Worm (Caenorhabditis elegans) whole organism, L2 larva: ENCODE results near the gene clec-243.
"Not testable (repeated sequence)": the region's sequence is repeated elsewhere in the genome, so short reads cannot be mapped to it uniquely, and the experiment has no call there.

Experiments
- R02D3.7 ChIP-seq: fragments of 150-350 bp; optimal IDR thresholded peaks from 2 replicates; lab custom pipeline; 2014; ENCODE audit warnings: missing biosample characterization, missing genetic modification characterization
- alr-1 ChIP-seq: fragments of 150-350 bp; optimal IDR thresholded peaks from 2 replicates; lab custom pipeline; 2014; ENCODE audit warnings: missing biosample characterization, missing genetic modification characterization
- ama-1 ChIP-seq: fragments of 150-350 bp; optimal IDR thresholded peaks from 2 replicates; lab custom pipeline; 2018; ENCODE audit warnings: inconsistent platforms
- blmp-1 ChIP-seq: sonication (generic microtip); optimal IDR thresholded peaks from 2 replicates; lab custom pipeline; 2017; ENCODE audit warnings: missing genetic modification characterization, mild to moderate bottlenecking, missing compliant biosample characterization, antibody characterized with exemption, moderate library complexity; ENCODE audit not compliant: insufficient read depth
- ceh-16 ChIP-seq: fragments of 150-350 bp; optimal IDR thresholded peaks from 2 replicates; lab custom pipeline; 2014; ENCODE audit warnings: missing biosample characterization, missing genetic modification characterization
- dmd-4 ChIP-seq: sonication (generic microtip); optimal IDR thresholded peaks from 2 replicates; lab custom pipeline; 2017; ENCODE audit warnings: missing biosample characterization, missing genetic modification characterization
- egl-27 ChIP-seq: sonication (generic microtip); optimal IDR thresholded peaks from 3 replicates; lab custom pipeline; 2017; ENCODE audit warnings: missing biosample characterization, missing genetic modification reagents, missing genetic modification characterization
- elt-1 ChIP-seq: fragments of 150-350 bp; optimal IDR thresholded peaks from 2 replicates; lab custom pipeline; 2014; ENCODE audit warnings: missing biosample characterization, missing genetic modification characterization
- elt-3 ChIP-seq: sonication (generic microtip); optimal IDR thresholded peaks from 2 replicates; lab custom pipeline; 2017; ENCODE audit warnings: missing biosample characterization, missing genetic modification characterization
- fos-1 ChIP-seq: fragments of 150-350 bp; optimal IDR thresholded peaks from 2 replicates; lab custom pipeline; 2014; ENCODE audit warnings: missing biosample characterization, missing genetic modification characterization
- gmeb-1 ChIP-seq: fragments of 150-350 bp; optimal IDR thresholded peaks from 2 replicates; lab custom pipeline; 2014; ENCODE audit warnings: missing biosample characterization, missing genetic modification characterization
- lin-11 ChIP-seq: fragments of 150-350 bp; sonication (generic microtip); optimal IDR thresholded peaks from 2 replicates; lab custom pipeline; 2014; ENCODE audit warnings: missing biosample characterization, missing genetic modification characterization, inconsistent platforms, mixed read lengths
- lin-39 ChIP-seq: fragments of 150-350 bp; optimal IDR thresholded peaks from 2 replicates; lab custom pipeline; 2014; ENCODE audit warnings: missing biosample characterization, missing genetic modification reagents, missing genetic modification characterization
- lsy-2 ChIP-seq, 2 experiments: fragments of 150-350 bp in 1 of 2; sonication (generic microtip) in 1 of 2; optimal IDR thresholded peaks; 2 replicates each; lab custom pipeline; 2014 to 2017; ENCODE audit warnings: missing biosample characterization in 2 of 2, missing genetic modification characterization in 2 of 2
- mbf-1 ChIP-seq: sonication (generic microtip); optimal IDR thresholded peaks from 2 replicates; lab custom pipeline; 2017; ENCODE audit warnings: missing biosample characterization, missing genetic modification characterization
- nhr-11 ChIP-seq: fragments of 150-350 bp; optimal IDR thresholded peaks from 2 replicates; lab custom pipeline; 2014; ENCODE audit warnings: missing biosample characterization, missing genetic modification characterization
- nhr-12 ChIP-seq: fragments of 150-350 bp; optimal IDR thresholded peaks from 2 replicates; lab custom pipeline; 2014; ENCODE audit warnings: missing biosample characterization, missing genetic modification characterization
- nhr-21 ChIP-seq: fragments of 150-350 bp; optimal IDR thresholded peaks from 2 replicates; lab custom pipeline; 2014; ENCODE audit warnings: missing biosample characterization, missing genetic modification characterization
- nhr-23 ChIP-seq: fragments of 150-350 bp; optimal IDR thresholded peaks from 2 replicates; lab custom pipeline; 2014; ENCODE audit warnings: missing biosample characterization, missing genetic modification reagents, missing genetic modification characterization
- nhr-237 ChIP-seq: fragments of 150-350 bp; optimal IDR thresholded peaks from 2 replicates; lab custom pipeline; 2014; ENCODE audit warnings: missing biosample characterization, missing genetic modification characterization
- nhr-6 ChIP-seq: fragments of 150-350 bp; optimal IDR thresholded peaks from 2 replicates; lab custom pipeline; 2014; ENCODE audit warnings: missing biosample characterization, missing genetic modification characterization
- nhr-77 ChIP-seq: fragments of 150-350 bp; optimal IDR thresholded peaks from 2 replicates; lab custom pipeline; 2014; ENCODE audit warnings: missing biosample characterization, missing genetic modification characterization
- peb-1 ChIP-seq: fragments of 150-350 bp; optimal IDR thresholded peaks from 2 replicates; lab custom pipeline; 2014; ENCODE audit warnings: missing biosample characterization, missing genetic modification characterization
- sem-4 ChIP-seq: fragments of 150-350 bp; optimal IDR thresholded peaks from 2 replicates; lab custom pipeline; 2014; ENCODE audit warnings: missing biosample characterization, missing genetic modification reagents, missing genetic modification characterization
- skn-1 ChIP-seq: sonication (generic microtip); optimal IDR thresholded peaks from 2 replicates; lab custom pipeline; 2017; ENCODE audit warnings: missing biosample characterization, missing genetic modification characterization
- sma-3 ChIP-seq: sonication (generic microtip); optimal IDR thresholded peaks from 2 replicates; lab custom pipeline; 2016; ENCODE audit warnings: missing genetic modification reagents, missing genetic modification characterization, missing compliant biosample characterization
- sma-9 ChIP-seq, 2 experiments: fragments of 150-350 bp in 1 of 2; sonication (generic microtip) in 1 of 2; optimal IDR thresholded peaks; 2 replicates each; lab custom pipeline; 2014 to 2016; ENCODE audit warnings: missing genetic modification characterization in 2 of 2, mild to moderate bottlenecking in 1 of 2, missing biosample characterization in 1 of 2, missing compliant biosample characterization in 1 of 2, missing genetic modification reagents in 1 of 2, moderate library complexity in 1 of 2
- unc-39 ChIP-seq: fragments of 150-350 bp; optimal IDR thresholded peaks from 2 replicates; lab custom pipeline; 2014; ENCODE audit warnings: missing biosample characterization, missing genetic modification characterization
- unc-55 ChIP-seq: fragments of 150-350 bp; sonication (generic microtip); optimal IDR thresholded peaks from 3 replicates; lab custom pipeline; 2014; ENCODE audit warnings: missing biosample characterization, missing genetic modification reagents, missing genetic modification characterization
- zag-1 ChIP-seq: fragments of 150-350 bp; optimal IDR thresholded peaks from 2 replicates; lab custom pipeline; 2014; ENCODE audit warnings: missing biosample characterization, missing genetic modification characterization
- ztf-1 ChIP-seq: fragments of 200-800 bp; sonication (Bioruptor generic); conservative IDR thresholded peaks from 2 replicates; pipeline ENCODE4 v1.3.6; 2022; ENCODE audit warnings: missing genetic modification characterization, missing compliant biosample characterization
- ztf-11 ChIP-seq: sonication (generic microtip); optimal IDR thresholded peaks from 2 replicates; lab custom pipeline; 2017; ENCODE audit warnings: missing biosample characterization, missing genetic modification characterization
- ztf-4 ChIP-seq: fragments of 150-350 bp; optimal IDR thresholded peaks from 2 replicates; lab custom pipeline; 2014; ENCODE audit warnings: missing biosample characterization, missing genetic modification characterization

clec-243 gene

ce11 chrV:17272112-17272511, 23.3 kb upstream of the clec-243 start:
- TF ChIP-seq nhr-237 (tag; lab: Kevin White, UChicago) (no peak), fos-1 (no peak), ama-1 (no peak), blmp-1 (tag; lab: Kevin White, UChicago) (no peak), nhr-11 (tag; lab: Kevin White, UChicago) (no peak), lsy-2 (tag; optimal IDR thresholded peaks at IDR 0.05; lab: Kevin White, UChicago) (no peak), elt-1 (tag; lab: Kevin White, UChicago) (no peak), R02D3.7 (tag; lab: Kevin White, UChicago) (no peak), nhr-77 (tag; lab: Kevin White, UChicago) (no peak), mbf-1 (tag; lab: Kevin White, UChicago) (no peak), nhr-12 (no peak), sma-3 (no peak), unc-55 (GFP tag; lab: Kevin White, UChicago) (no peak), peb-1 (tag; lab: Kevin White, UChicago) (no peak), nhr-6 (tag; lab: Kevin White, UChicago) (no peak), elt-3 (tag; lab: Kevin White, UChicago) (no peak), lin-39 (tag; lab: Kevin White, UChicago) (no peak), lin-11 (no peak), ztf-4 (tag; lab: Kevin White, UChicago) (no peak)
- TF ChIP-seq, all 48 proteins: peak for 0

ce11 chrV:17264855-17265254, 16.0 kb upstream of the clec-243 start, which contains the start of gene K10G4.3:
K10G4.3 (minus strand) TSS chrV:17264955.
- TF ChIP-seq nhr-237, ceh-16, skn-1 (tag; lab: Kevin White, UChicago): not testable (repeated sequence)

DNA sequence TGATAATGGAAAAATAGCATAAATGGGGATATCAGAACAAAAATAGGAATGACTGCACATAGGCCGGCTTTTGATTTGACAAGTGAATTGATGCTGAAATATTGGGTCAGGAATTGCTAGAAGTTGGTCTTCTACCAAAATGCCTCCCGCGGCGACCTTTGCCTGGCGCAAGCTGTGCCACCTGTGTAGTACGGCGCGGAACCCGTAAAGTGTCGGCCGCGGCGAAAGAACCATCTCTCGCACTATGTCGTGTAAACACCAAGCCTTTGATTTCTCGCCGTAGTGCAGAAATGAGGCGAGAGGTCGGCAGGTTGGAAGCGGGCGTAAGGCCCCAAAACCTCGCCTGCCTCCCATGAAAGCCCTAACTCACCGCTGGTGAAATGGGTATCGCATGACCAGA, 12.6 kb upstream of the clec-243 start:
- no peak for TF ChIP-seq nhr-23
- no peak for TF ChIP-seq gmeb-1 (tag; lab: Kevin White, UChicago)
- TF ChIP-seq egl-27 (tag; lab: Kevin White, UChicago), result no peak
- TF ChIP-seq sma-3, result no peak
- no peak for TF ChIP-seq ztf-11 (tag; lab: Kevin White, UChicago)
- no peak for TF ChIP-seq alr-1 (tag; lab: Kevin White, UChicago)

DNA sequence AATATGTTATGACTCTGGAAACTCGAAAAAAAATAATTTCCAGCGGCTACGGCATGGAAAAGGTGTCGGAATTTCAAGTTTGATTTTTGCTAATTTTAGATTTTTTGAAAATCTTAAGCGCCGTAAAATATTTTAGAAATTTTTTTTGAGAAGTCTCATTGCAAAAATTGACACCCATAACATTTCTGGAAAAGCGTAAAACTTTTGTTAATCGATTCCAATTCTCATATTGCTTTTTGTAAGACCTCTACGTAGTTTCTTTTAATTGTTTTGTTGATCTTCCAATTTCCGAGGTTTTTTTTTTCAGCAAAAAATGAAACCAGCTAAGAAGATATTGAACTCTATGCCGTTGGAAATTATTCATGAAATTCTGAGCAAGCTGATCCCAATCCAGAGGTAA, 10.1 kb upstream of the clec-243 start, which contains the start of gene fbxa-85:
fbxa-85 (plus strand) TSS at position 301 of the 400 bp plus-strand sequence.
- no peak for TF ChIP-seq unc-39

ce11 chrV:17258244-17258643, 9.4 kb upstream of the clec-243 start:
- TF ChIP-seq nhr-6 (tag; lab: Kevin White, UChicago) (no peak), sma-9 (GFP tag; optimal IDR thresholded peaks at IDR 0.05; lab: Kevin White, UChicago) (peak; percentile 23), sma-9 (tag; optimal IDR thresholded peaks at IDR 0.05; lab: Kevin White, UChicago) (no peak), fos-1 (peak; percentile 72)
- TF ChIP-seq, all 48 proteins: peak for 2

DNA sequence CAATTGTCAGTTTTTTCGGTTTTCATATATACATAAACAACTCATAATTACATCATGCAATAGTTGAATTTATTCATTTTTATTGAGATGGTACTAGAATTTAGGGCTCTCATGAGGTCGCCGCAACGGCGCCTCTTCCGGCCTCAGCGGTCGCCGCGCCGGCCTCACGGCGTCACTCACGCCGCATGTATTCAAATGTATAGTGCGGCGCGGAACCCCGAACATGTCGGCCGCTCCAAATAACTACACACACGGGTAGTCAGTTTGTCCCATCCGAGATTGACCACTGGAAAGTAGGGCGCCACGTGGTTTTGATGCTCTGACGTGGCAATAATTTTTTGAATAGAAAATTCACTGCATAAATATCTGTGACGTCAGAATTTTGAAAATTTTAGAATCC, 8.8 kb upstream of the clec-243 start:
- TF ChIP-seq nhr-23 (no peak), nhr-21 (tag; lab: Kevin White, UChicago) (no peak), sem-4 (no peak), dmd-4 (no peak), ztf-1 (GFP tag; lab: Robert Waterston, UW) (no peak), ztf-11 (tag; lab: Kevin White, UChicago) (no peak), egl-27 (tag; lab: Kevin White, UChicago) (no peak), lin-39 (tag; lab: Kevin White, UChicago) (no peak), zag-1 (tag; lab: Kevin White, UChicago) (no peak)
